Fruit fly (Drosophila melanogaster) whole organism, pupa: ENCODE results near the gene ppk14.
A peak's percentile ranks its signal among the peaks of the same experiment; 100 is the strongest.

Experiments
- CG10348 ChIP-seq: fragments of 200-800 bp; sonication (Bioruptor generic); IDR thresholded peaks from 2 replicates; pipeline ENCODE4 v1.3.6; 2022; ENCODE audit warnings: missing biosample characterization, missing genetic modification characterization
- CG12605 ChIP-seq: fragments of 200-800 bp; sonication (Bioruptor generic); IDR thresholded peaks from 2 replicates; pipeline ENCODE4 v1.3.6; 2022; ENCODE audit warnings: missing biosample characterization, missing genetic modification characterization
- CG13204 ChIP-seq: fragments of 200-800 bp; sonication (Bioruptor generic); optimal IDR thresholded peaks from 2 replicates; lab custom pipeline; 2018; ENCODE audit warnings: missing biosample characterization, mild to moderate bottlenecking, missing genetic modification characterization, moderate library complexity
- CG14655 ChIP-seq: fragments of 200-800 bp; sonication (Bioruptor generic); optimal IDR thresholded peaks from 3 replicates; lab custom pipeline; 2017; ENCODE audit warnings: mild to moderate bottlenecking, missing biosample characterization, missing genetic modification reagents, missing genetic modification characterization
- CG15710 ChIP-seq: fragments of 200-800 bp; sonication (Bioruptor generic); optimal IDR thresholded peaks from 2 replicates; lab custom pipeline; 2018; ENCODE audit warnings: missing biosample characterization, mild to moderate bottlenecking, missing genetic modification characterization, moderate library complexity
- CG17806 ChIP-seq: fragments of 200-800 bp; sonication (Bioruptor generic); optimal IDR thresholded peaks from 2 replicates; lab custom pipeline; 2018; ENCODE audit warnings: missing biosample characterization, mild to moderate bottlenecking, missing genetic modification characterization, moderate library complexity
- CG32121 ChIP-seq: fragments of 200-800 bp; sonication (Bioruptor generic); IDR thresholded peaks from 2 replicates; pipeline ENCODE4 v1.3.6; 2022; ENCODE audit warnings: missing biosample characterization, missing genetic modification characterization
- CG34367 ChIP-seq: fragments of 200-800 bp; sonication (Bioruptor generic); optimal IDR thresholded peaks from 2 replicates; lab custom pipeline; 2018; ENCODE audit warnings: missing biosample characterization, mild to moderate bottlenecking, missing genetic modification characterization
- CG4496 ChIP-seq: fragments of 200-800 bp; sonication (Bioruptor generic); IDR thresholded peaks from 3 replicates; pipeline ENCODE4 v1.3.6; 2022; ENCODE audit warnings: missing biosample characterization, missing genetic modification characterization
- CG8159 ChIP-seq: fragments of 200-800 bp; sonication (Bioruptor generic); optimal IDR thresholded peaks from 3 replicates; lab custom pipeline; 2018; ENCODE audit warnings: missing biosample characterization, mild to moderate bottlenecking, missing genetic modification characterization, moderate library complexity
- CG8301 ChIP-seq: fragments of 200-800 bp; sonication (Bioruptor generic); optimal IDR thresholded peaks from 2 replicates; lab custom pipeline; 2018; ENCODE audit warnings: missing biosample characterization, mild to moderate bottlenecking, missing genetic modification characterization
- CG9948 ChIP-seq: fragments of 200-800 bp; sonication (Bioruptor generic); optimal IDR thresholded peaks from 2 replicates; lab custom pipeline; 2018; ENCODE audit warnings: missing biosample characterization, mild to moderate bottlenecking, missing genetic modification characterization, moderate library complexity
- D1 ChIP-seq: fragments of 200-800 bp; sonication (Bioruptor generic); optimal IDR thresholded peaks from 2 replicates; lab custom pipeline; 2018; ENCODE audit warnings: missing biosample characterization, mild to moderate bottlenecking, missing genetic modification characterization, moderate library complexity
- EcR ChIP-seq: fragments of 200-800 bp; sonication (Bioruptor generic); optimal IDR thresholded peaks from 3 replicates; lab custom pipeline; 2019; ENCODE audit warnings: missing biosample characterization, missing genetic modification characterization, mild to moderate bottlenecking, moderate library complexity, missing genetic modification reagents
- Ets98B ChIP-seq: fragments of 200-800 bp; sonication (Bioruptor generic); IDR thresholded peaks from 2 replicates; pipeline ENCODE4 v1.3.6; 2022; ENCODE audit warnings: missing biosample characterization, missing genetic modification characterization
- Pif1A ChIP-seq: fragments of 200-800 bp; sonication (Bioruptor generic); optimal IDR thresholded peaks from 3 replicates; lab custom pipeline; 2016; ENCODE audit warnings: missing biosample characterization, missing genetic modification characterization
- Pif1B ChIP-seq: fragments of 200-800 bp; sonication (Bioruptor generic); optimal IDR thresholded peaks from 3 replicates; lab custom pipeline; 2016; ENCODE audit warnings: missing biosample characterization, missing genetic modification characterization
- Snoo ChIP-seq: fragments of 200-800 bp; sonication (Bioruptor generic); optimal IDR thresholded peaks from 3 replicates; lab custom pipeline; 2017; ENCODE audit warnings: missing biosample characterization, mild to moderate bottlenecking, missing genetic modification characterization, inconsistent platforms
- fd96Ca ChIP-seq: fragments of 200-800 bp; sonication (Bioruptor generic); IDR thresholded peaks from 3 replicates; pipeline ENCODE4 v1.3.6; 2022; ENCODE audit warnings: missing biosample characterization, missing genetic modification characterization
- gl ChIP-seq: fragments of 200-800 bp; sonication (Bioruptor generic); optimal IDR thresholded peaks from 2 replicates; lab custom pipeline; 2018; ENCODE audit warnings: missing biosample characterization, mild to moderate bottlenecking, missing genetic modification characterization
- rn ChIP-seq: fragments of 200-800 bp; sonication (Bioruptor generic); IDR thresholded peaks from 2 replicates; pipeline ENCODE4 v1.3.6; 2022; ENCODE audit warnings: missing biosample characterization, missing genetic modification characterization

ppk14 gene

DNA sequence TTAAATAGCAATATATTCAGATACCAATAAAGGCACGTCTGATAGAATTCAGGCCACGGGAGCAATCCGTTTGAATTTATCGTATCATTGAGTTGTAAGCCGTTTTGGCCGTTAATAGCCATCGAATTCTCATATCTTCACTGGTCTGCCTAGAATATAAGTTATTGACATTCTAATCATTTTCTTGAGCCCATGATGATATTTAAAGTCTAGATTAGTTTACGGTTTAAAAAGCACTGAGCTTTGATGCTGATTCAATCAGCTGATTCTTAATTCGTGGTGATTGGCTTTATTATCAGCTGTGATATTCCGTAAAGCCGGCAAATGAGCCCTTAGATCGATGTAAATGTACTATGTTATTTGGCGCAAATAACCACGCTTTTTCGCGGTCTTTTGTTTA is 17.3 kb downstream of the ppk14 start, which contains the start of gene slam:
Gene slam (plus strand): TSS at position 301 of the 400 bp plus-strand sequence.
- TF ChIP-seq CG10348 (GFP tag; lab: Robert Waterston, UW), result no peak
- TF ChIP-seq CG8301 (tag; lab: Kevin White, UChicago), result no peak
- no peak for TF ChIP-seq CG17806 (tag; lab: Kevin White, UChicago)
- TF ChIP-seq CG14655 (GFP tag; lab: Kevin White, UChicago), result no peak

DNA sequence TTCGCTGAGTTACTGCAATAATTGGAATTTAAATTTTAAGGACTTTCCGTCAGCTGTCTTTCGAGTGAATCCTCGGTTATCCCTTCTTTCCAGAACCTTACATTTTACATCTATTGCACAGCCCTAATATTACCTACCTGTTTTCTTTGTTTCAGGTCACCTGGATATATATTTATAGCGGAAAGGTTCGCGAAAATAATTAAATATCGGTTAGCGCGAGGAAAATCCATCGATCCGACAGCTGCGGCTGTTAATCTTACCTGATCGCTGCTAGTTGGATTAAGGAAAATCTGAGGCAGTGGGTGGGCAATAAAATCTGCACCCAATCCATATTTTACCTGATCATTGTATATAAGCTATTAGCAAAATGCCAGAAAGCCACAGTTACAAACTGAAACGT is 18.4 kb downstream of the ppk14 start:
- TF ChIP-seq rn (GFP tag; lab: Robert Waterston, UW), result no peak
- TF ChIP-seq CG17806 (tag; lab: Kevin White, UChicago), result no peak
- no peak for TF ChIP-seq CG15710 (tag; lab: Kevin White, UChicago)
- no peak for TF ChIP-seq CG10348 (GFP tag; lab: Robert Waterston, UW)
- TF ChIP-seq Ets98B, result no peak
- no peak for TF ChIP-seq CG34367 (tag; lab: Kevin White, UChicago)
- no peak for TF ChIP-seq fd96Ca
- no peak for TF ChIP-seq CG32121 (GFP tag; lab: Robert Waterston, UW)
- TF ChIP-seq D1, result no peak
- TF ChIP-seq Snoo (tag; lab: Kevin White, UChicago), result no peak
- no peak for TF ChIP-seq Pif1A (GFP tag; lab: Kevin White, UChicago)
- no peak for TF ChIP-seq CG14655 (GFP tag; lab: Kevin White, UChicago)
- no peak for TF ChIP-seq gl
- no peak for TF ChIP-seq Pif1B
- TF ChIP-seq CG8301 (tag; lab: Kevin White, UChicago), result no peak
- TF ChIP-seq CG12605 (GFP tag; lab: Robert Waterston, UW), result no peak

DNA sequence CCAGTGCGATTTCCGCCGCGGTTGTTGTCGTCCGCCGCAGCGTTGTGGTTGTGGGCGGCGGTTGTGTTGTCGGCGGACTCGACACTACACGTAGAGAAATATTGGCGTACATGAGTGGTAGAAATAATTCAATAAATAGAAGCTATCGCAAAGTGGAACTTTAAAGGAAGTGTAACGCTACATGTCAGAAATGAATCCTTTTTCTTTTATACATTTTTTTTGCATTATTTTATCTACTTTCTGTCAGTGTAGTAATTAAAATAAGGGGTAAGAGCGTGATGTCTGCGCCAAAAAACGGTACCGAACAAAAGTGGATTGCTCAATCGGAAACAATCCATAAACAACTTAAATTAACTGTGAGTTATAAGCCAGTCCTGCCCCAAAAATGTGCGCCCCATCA is 24.4 kb downstream of the ppk14 start:
- TF ChIP-seq fd96Ca (no peak), CG8159 (tag; lab: Kevin White, UChicago) (peak; percentile 6), CG13204 (no peak), CG17806 (tag; lab: Kevin White, UChicago) (no peak)
- TF ChIP-seq, all 21 proteins: peak for 1

DNA sequence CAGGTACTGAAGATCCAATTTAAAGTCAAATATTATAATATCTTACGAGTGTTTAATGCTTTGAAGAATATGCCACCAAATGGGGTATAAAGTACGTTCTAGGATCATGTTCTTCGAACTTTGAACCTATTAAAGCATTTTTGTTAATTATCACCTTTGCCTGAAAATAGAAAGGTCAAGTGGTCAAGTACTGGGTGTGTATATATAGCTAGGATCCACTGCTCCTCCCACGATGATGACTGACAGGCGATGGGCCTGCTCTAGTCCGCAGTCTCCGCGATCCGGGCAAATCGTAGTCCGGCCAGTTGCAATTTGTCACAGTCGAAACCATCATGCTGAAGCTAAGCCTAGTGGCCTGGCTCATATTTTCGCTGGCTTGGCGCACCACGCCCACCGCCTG is 26.2 kb downstream of the ppk14 start, which contains the start of gene Nepl5:
Gene Nepl5 (plus strand): TSS at position 301 of the 400 bp plus-strand sequence.
- no peak for TF ChIP-seq CG13204
- no peak for TF ChIP-seq gl
- TF ChIP-seq CG8301 (tag; lab: Kevin White, UChicago), result no peak
- no peak for TF ChIP-seq CG9948 (tag; lab: Kevin White, UChicago)
- TF ChIP-seq Pif1A (GFP tag; lab: Kevin White, UChicago), result no peak
- no peak for TF ChIP-seq CG17806 (tag; lab: Kevin White, UChicago)
- TF ChIP-seq Snoo (tag; lab: Kevin White, UChicago), result no peak
- TF ChIP-seq CG34367 (tag; lab: Kevin White, UChicago), result no peak
- TF ChIP-seq, all 21 proteins: peak for 0

DNA sequence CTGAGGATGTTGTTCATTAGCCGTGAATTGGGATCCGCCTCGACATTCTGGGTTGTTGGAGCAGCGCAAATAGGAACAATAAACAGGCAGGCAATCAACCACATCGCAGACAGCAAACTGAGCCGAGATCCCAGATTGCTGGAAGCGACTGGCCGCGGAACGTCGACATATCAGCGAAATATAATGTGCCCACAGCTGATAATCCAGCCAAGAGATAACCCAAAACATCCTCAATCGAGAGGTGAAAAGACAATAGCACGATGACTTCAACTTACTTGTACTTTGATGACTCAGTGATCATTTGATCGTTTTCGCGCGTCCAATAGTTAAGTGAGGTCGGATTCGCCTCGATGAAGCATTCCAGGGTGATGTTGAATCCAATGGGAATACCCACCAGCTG is 30.7 kb downstream of the ppk14 start, which contains the start of gene Nepl6:
Gene Nepl6 (minus strand): TSS at position 104 of the 400 bp plus-strand sequence.
- TF ChIP-seq EcR (GFP tag; lab: Kevin White, UChicago) (peak; percentile 56), CG14655 (GFP tag; lab: Kevin White, UChicago) (no peak)

DNA sequence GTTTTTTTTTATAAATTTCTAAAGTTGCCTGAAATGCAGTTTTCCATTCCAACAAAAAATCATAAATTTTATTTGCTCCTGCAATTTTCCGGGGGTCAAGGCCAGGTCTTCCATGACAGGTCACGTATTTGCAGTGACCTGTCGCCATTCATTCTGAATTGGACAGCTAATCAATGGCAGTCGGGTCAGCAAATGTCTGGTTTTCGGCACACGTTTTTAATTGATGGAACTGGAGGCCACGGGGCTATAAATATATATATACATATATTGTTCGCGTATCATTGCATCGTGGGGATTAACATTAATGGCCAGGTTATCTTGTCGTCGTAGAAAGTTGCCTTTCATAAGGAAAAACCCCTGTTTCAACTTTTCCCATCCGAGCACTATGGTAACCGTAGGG is 32.3 kb downstream of the ppk14 start:
- TF ChIP-seq CG8159 (tag; lab: Kevin White, UChicago) (no peak), EcR (GFP tag; lab: Kevin White, UChicago) (no peak), CG13204 (no peak), Pif1A (GFP tag; lab: Kevin White, UChicago) (no peak), D1 (no peak), CG12605 (GFP tag; lab: Robert Waterston, UW) (no peak), CG4496 (GFP tag; lab: Robert Waterston, UW) (no peak), rn (GFP tag; lab: Robert Waterston, UW) (no peak)

DNA sequence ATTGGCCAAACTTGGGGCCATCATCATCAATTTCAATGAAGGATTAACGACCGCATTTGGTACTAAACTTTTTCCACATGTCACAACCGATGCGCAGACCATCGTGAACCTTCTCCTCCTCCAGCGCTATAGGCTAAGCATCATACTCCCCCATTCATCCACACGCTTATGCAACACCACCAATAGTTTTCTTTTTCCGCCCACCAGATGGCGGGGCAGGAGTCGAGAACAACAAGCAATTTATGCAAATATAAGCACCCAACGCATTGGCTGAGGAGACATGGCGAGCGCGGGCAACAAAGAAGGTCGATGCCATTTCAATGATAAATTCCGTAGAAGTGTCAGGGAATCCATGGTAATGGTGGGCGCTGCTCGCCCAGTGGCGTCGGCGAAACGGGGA is 36.7 kb downstream of the ppk14 start:
- TF ChIP-seq CG34367 (tag; lab: Kevin White, UChicago) (no peak), CG9948 (tag; lab: Kevin White, UChicago) (no peak), EcR (GFP tag; lab: Kevin White, UChicago) (no peak), Snoo (tag; lab: Kevin White, UChicago) (no peak), Pif1B (no peak), CG10348 (GFP tag; lab: Robert Waterston, UW) (no peak), fd96Ca (no peak), Ets98B (no peak)

DNA sequence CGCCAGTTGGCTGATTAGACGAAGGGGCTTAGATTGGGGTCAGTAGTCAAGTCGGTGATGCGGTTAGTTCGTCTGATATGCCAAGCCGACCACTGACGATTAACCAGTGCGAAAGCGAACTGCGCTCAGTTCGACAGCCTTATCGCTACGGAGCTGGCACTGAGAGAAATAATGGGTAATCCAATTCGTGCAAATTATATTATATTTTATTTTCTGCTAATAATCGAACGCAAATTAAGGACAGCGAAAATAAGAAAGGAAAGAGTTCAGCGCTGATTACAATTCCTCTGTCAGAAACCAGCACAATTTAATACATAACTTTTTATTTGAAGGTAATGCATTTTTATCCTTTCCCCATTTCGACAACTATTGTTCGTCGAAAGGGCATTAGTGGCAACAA is 42.4 kb downstream of the ppk14 start, which contains the start of gene CG42369:
Gene CG42369 (minus strand): TSS at position 101 of the 400 bp plus-strand sequence.
- TF ChIP-seq CG12605 (GFP tag; lab: Robert Waterston, UW) (no peak), Snoo (tag; lab: Kevin White, UChicago) (no peak), Pif1B (no peak), CG14655 (GFP tag; lab: Kevin White, UChicago) (no peak), rn (GFP tag; lab: Robert Waterston, UW) (no peak), CG32121 (GFP tag; lab: Robert Waterston, UW) (no peak), CG4496 (GFP tag; lab: Robert Waterston, UW) (no peak), Pif1A (GFP tag; lab: Kevin White, UChicago) (no peak), D1 (no peak)
- TF ChIP-seq, all 21 proteins: peak for 0
